Fruit fly (Drosophila melanogaster) whole organism, embryonic: Measurements from ENCODE around the gene CG10038.

ENCODE experiments used
- Bdp1 ChIP-seq: fragments of 200-800 bp; sonication (Bioruptor generic); optimal IDR thresholded peaks from 3 replicates; lab custom pipeline; 2016; ENCODE audit warnings: missing biosample characterization, missing genetic modification characterization
- CG10267 ChIP-seq: fragments of 200-800 bp; sonication (Bioruptor generic); optimal IDR thresholded peaks from 2 replicates; lab custom pipeline; 2018; ENCODE audit warnings: missing biosample characterization, mild to moderate bottlenecking, missing genetic modification characterization, moderate library complexity
- CG15269 ChIP-seq: fragments of 200-800 bp; sonication (Bioruptor generic); optimal IDR thresholded peaks from 2 replicates; lab custom pipeline; 2018; ENCODE audit warnings: missing biosample characterization, mild to moderate bottlenecking, missing genetic modification characterization, moderate library complexity
- CG1603 ChIP-seq: fragments of 200-800 bp; sonication (Bioruptor generic); optimal IDR thresholded peaks from 2 replicates; lab custom pipeline; 2019; ENCODE audit warnings: missing biosample characterization, mild to moderate bottlenecking, missing genetic modification characterization, moderate library complexity
- CG1647 ChIP-seq: fragments of 200-800 bp; sonication (Bioruptor generic); optimal IDR thresholded peaks from 3 replicates; lab custom pipeline; 2016; ENCODE audit warnings: missing biosample characterization, missing genetic modification characterization
- CG16815 ChIP-seq: fragments of 200-800 bp; sonication (Bioruptor generic); optimal IDR thresholded peaks from 3 replicates; lab custom pipeline; 2017; ENCODE audit warnings: missing biosample characterization, mild to moderate bottlenecking, missing genetic modification characterization
- CG2875 ChIP-seq: fragments of 200-800 bp; sonication (Bioruptor generic); optimal IDR thresholded peaks from 2 replicates; lab custom pipeline; 2017; ENCODE audit warnings: missing biosample characterization, mild to moderate bottlenecking, missing genetic modification characterization, missing genetic modification reagents
- CG30020 ChIP-seq: fragments of 200-800 bp; optimal IDR thresholded peaks from 2 replicates; lab custom pipeline; 2019; ENCODE audit warnings: missing biosample characterization, mild to moderate bottlenecking, missing genetic modification characterization, moderate library complexity
- CG4424 ChIP-seq: fragments of 200-800 bp; sonication (Bioruptor generic); optimal IDR thresholded peaks from 3 replicates; lab custom pipeline; 2016; ENCODE audit warnings: missing biosample characterization, missing genetic modification characterization
- CG6254 ChIP-seq: fragments of 200-800 bp; sonication (Bioruptor generic); optimal IDR thresholded peaks from 3 replicates; lab custom pipeline; 2017; ENCODE audit warnings: mild to moderate bottlenecking, missing biosample characterization, missing genetic modification reagents, missing genetic modification characterization
- CG6765 ChIP-seq: fragments of 200-800 bp; sonication (Bioruptor generic); optimal IDR thresholded peaks from 3 replicates; lab custom pipeline; 2017; ENCODE audit warnings: missing biosample characterization, mild to moderate bottlenecking, missing genetic modification characterization
- CG7357 ChIP-seq: fragments of 200-800 bp; sonication (Bioruptor generic); IDR thresholded peaks from 3 replicates; pipeline ENCODE4 v1.3.6; 2022; ENCODE audit warnings: missing biosample characterization, missing genetic modification characterization
- CG7745 ChIP-seq: fragments of 200-800 bp; sonication (Bioruptor generic); optimal IDR thresholded peaks from 2 replicates; lab custom pipeline; 2018; ENCODE audit warnings: missing biosample characterization, mild to moderate bottlenecking, missing genetic modification characterization, moderate library complexity
- CG8924 ChIP-seq: fragments of 200-800 bp; optimal IDR thresholded peaks from 3 replicates; lab custom pipeline; 2019; ENCODE audit warnings: missing biosample characterization, mild to moderate bottlenecking, missing genetic modification characterization, moderate library complexity
- CG9727 ChIP-seq: fragments of 200-800 bp; sonication (Bioruptor generic); optimal IDR thresholded peaks from 3 replicates; lab custom pipeline; 2017; ENCODE audit warnings: missing biosample characterization, mild to moderate bottlenecking, missing genetic modification characterization
- Chrac-16 ChIP-seq: fragments of 200-800 bp; sonication (Bioruptor generic); optimal IDR thresholded peaks from 3 replicates; lab custom pipeline; 2016; ENCODE audit warnings: missing biosample characterization, missing genetic modification characterization
- D19A ChIP-seq: fragments of 200-800 bp; optimal IDR thresholded peaks from 3 replicates; lab custom pipeline; 2019; ENCODE audit warnings: missing biosample characterization, mild to moderate bottlenecking, missing genetic modification characterization, moderate library complexity
- Dip2 ChIP-seq: fragments of 200-800 bp; sonication (Bioruptor generic); IDR thresholded peaks from 2 replicates; pipeline ENCODE4 v1.3.6; 2022; ENCODE audit warnings: missing biosample characterization, missing genetic modification characterization
- Hand ChIP-seq: fragments of 200-800 bp; sonication (Bioruptor generic); optimal IDR thresholded peaks from 2 replicates; lab custom pipeline; 2017; ENCODE audit warnings: mild to moderate bottlenecking, missing biosample characterization, missing genetic modification reagents, missing genetic modification characterization
- Hey ChIP-seq: fragments of 200-800 bp; sonication (Bioruptor generic); optimal IDR thresholded peaks from 3 replicates; lab custom pipeline; 2018; ENCODE audit warnings: missing biosample characterization, mild to moderate bottlenecking, missing genetic modification characterization
- HmgD ChIP-seq: fragments of 200-800 bp; sonication (Bioruptor generic); optimal IDR thresholded peaks from 3 replicates; lab custom pipeline; 2016; ENCODE audit warnings: missing biosample characterization, missing genetic modification characterization
- HmgZ ChIP-seq: fragments of 200-800 bp; sonication (Bioruptor generic); optimal IDR thresholded peaks from 2 replicates; lab custom pipeline; 2018; ENCODE audit warnings: missing biosample characterization, mild to moderate bottlenecking, missing genetic modification characterization
- Lim3 ChIP-seq: fragments of 200-800 bp; sonication (Bioruptor generic); IDR thresholded peaks from 2 replicates; pipeline ENCODE4 v1.3.6; 2022; ENCODE audit warnings: missing biosample characterization, missing genetic modification characterization
- Lpt ChIP-seq: fragments of >200 bp; optimal IDR thresholded peaks from 2 replicates; lab custom pipeline; 2018; ENCODE audit warnings: missing biosample characterization, missing genetic modification characterization
- NK7.1 ChIP-seq: fragments of 200-800 bp; sonication (Bioruptor generic); optimal IDR thresholded peaks from 3 replicates; lab custom pipeline; 2016; ENCODE audit warnings: missing biosample characterization, missing genetic modification characterization
- Oaz ChIP-seq: fragments of 200-800 bp; sonication (Bioruptor generic); IDR thresholded peaks from 2 replicates; pipeline ENCODE4 v1.3.6; 2022; ENCODE audit warnings: missing biosample characterization, missing genetic modification characterization
- Sox102F ChIP-seq: fragments of 200-800 bp; sonication (Bioruptor generic); optimal IDR thresholded peaks from 2 replicates; lab custom pipeline; 2018; ENCODE audit warnings: missing biosample characterization, mild to moderate bottlenecking, missing genetic modification characterization, moderate library complexity
- Stat92E ChIP-seq, 3 experiments: fragments of >200 bp in 2 of 3; fragments of 200-800 bp in 1 of 3; sonication (Bioruptor generic) in 1 of 3; optimal IDR thresholded peaks; 2 replicates each; lab custom pipeline; 2017 to 2019; ENCODE audit warnings: missing biosample characterization in 3 of 3, missing genetic modification characterization in 3 of 3, mild to moderate bottlenecking in 1 of 3, moderate library complexity in 1 of 3
- Xbp1 ChIP-seq: fragments of 200-800 bp; sonication (Bioruptor generic); optimal IDR thresholded peaks from 3 replicates; lab custom pipeline; 2016; ENCODE audit warnings: missing biosample characterization, mild to moderate bottlenecking, missing genetic modification characterization
- ac ChIP-seq: fragments of 200-800 bp; sonication (Bioruptor generic); optimal IDR thresholded peaks from 3 replicates; lab custom pipeline; 2017; ENCODE audit warnings: missing biosample characterization, mild to moderate bottlenecking, missing genetic modification characterization
- ara ChIP-seq: fragments of 200-800 bp; sonication (Bioruptor generic); IDR thresholded peaks from 2 replicates; pipeline ENCODE4 v1.3.6; 2022; ENCODE audit warnings: missing biosample characterization, missing genetic modification characterization
- bowl ChIP-seq: fragments of 200-800 bp; sonication (Bioruptor generic); IDR thresholded peaks from 2 replicates; pipeline ENCODE4 v1.3.6; 2022; ENCODE audit warnings: missing biosample characterization, missing genetic modification characterization
- bsh ChIP-seq, 2 experiments: fragments of 200-800 bp; sonication (Bioruptor generic); optimal IDR thresholded peaks; 2 replicates each; lab custom pipeline; 2017 to 2018; ENCODE audit warnings: mild to moderate bottlenecking in 2 of 2, missing biosample characterization in 2 of 2, missing genetic modification characterization in 2 of 2, moderate library complexity in 1 of 2
- cas ChIP-seq: fragments of 200-800 bp; sonication (Bioruptor generic); IDR thresholded peaks from 2 replicates; pipeline ENCODE4 v1.3.6; 2022; ENCODE audit warnings: missing biosample characterization, missing genetic modification characterization
- chinmo ChIP-seq: fragments of 200-800 bp; sonication (Bioruptor generic); IDR thresholded peaks from 4 replicates; pipeline ENCODE4 v1.3.6; 2022; ENCODE audit warnings: missing biosample characterization, missing genetic modification characterization; ENCODE audit not compliant: partially characterized antibody
- esg ChIP-seq: fragments of 200-800 bp; sonication (Bioruptor generic); conservative IDR thresholded peaks from 2 replicates; pipeline ENCODE4 v1.3.6; 2022; ENCODE audit warnings: missing biosample characterization, missing genetic modification characterization
- eve ChIP-seq, 2 experiments: fragments of >200 bp; optimal IDR thresholded peaks; 2 replicates each; lab custom pipeline; 2017; ENCODE audit warnings: missing biosample characterization in 2 of 2, missing genetic modification characterization in 2 of 2
- ewg ChIP-seq: fragments of 200-800 bp; sonication (Bioruptor generic); optimal IDR thresholded peaks from 3 replicates; lab custom pipeline; 2017; ENCODE audit warnings: mild to moderate bottlenecking, missing biosample characterization, missing genetic modification reagents, missing genetic modification characterization
- fru ChIP-seq: fragments of >200 bp; optimal IDR thresholded peaks from 2 replicates; lab custom pipeline; 2017
- gce ChIP-seq: fragments of 200-800 bp; sonication (Bioruptor generic); IDR thresholded peaks from 3 replicates; pipeline ENCODE4 v1.3.6; 2022; ENCODE audit warnings: missing biosample characterization, missing genetic modification characterization
- gem ChIP-seq: fragments of 200-800 bp; sonication (Bioruptor generic); optimal IDR thresholded peaks from 2 replicates; lab custom pipeline; 2019; ENCODE audit warnings: missing biosample characterization, mild to moderate bottlenecking, missing genetic modification characterization, moderate library complexity
- grau ChIP-seq: fragments of 200-800 bp; optimal IDR thresholded peaks from 3 replicates; lab custom pipeline; 2019; ENCODE audit warnings: missing biosample characterization, mild to moderate bottlenecking, missing genetic modification characterization, moderate library complexity
- hb ChIP-seq: fragments of 200-800 bp; sonication (Bioruptor generic); IDR thresholded peaks from 3 replicates; pipeline ENCODE4 v1.3.6; 2022; ENCODE audit warnings: missing biosample characterization, missing genetic modification characterization; ENCODE audit not compliant: partially characterized antibody
- otp ChIP-seq: fragments of 200-800 bp; sonication (Bioruptor generic); IDR thresholded peaks from 3 replicates; pipeline ENCODE4, ENCODE4 v1.3.6; 2022; ENCODE audit warnings: missing biosample characterization, missing genetic modification characterization
- pfk ChIP-seq: fragments of 200-800 bp; sonication (Bioruptor generic); optimal IDR thresholded peaks from 2 replicates; lab custom pipeline; 2018; ENCODE audit warnings: missing biosample characterization, mild to moderate bottlenecking, missing genetic modification characterization, moderate library complexity
- pnt ChIP-seq: fragments of 200-800 bp; sonication (Bioruptor generic); optimal IDR thresholded peaks from 3 replicates; lab custom pipeline; 2016; ENCODE audit warnings: missing biosample characterization, missing genetic modification characterization
- pros ChIP-seq: fragments of 200-800 bp; sonication (Bioruptor generic); optimal IDR thresholded peaks from 3 replicates; lab custom pipeline; 2019; ENCODE audit warnings: missing biosample characterization, mild to moderate bottlenecking, missing genetic modification characterization, moderate library complexity
- scrt ChIP-seq: fragments of 200-800 bp; sonication (Bioruptor generic); optimal IDR thresholded peaks from 2 replicates; lab custom pipeline; 2018; ENCODE audit warnings: missing biosample characterization, mild to moderate bottlenecking, missing genetic modification characterization, moderate library complexity
- tin ChIP-seq: fragments of 200-800 bp; sonication (Bioruptor generic); optimal IDR thresholded peaks from 3 replicates; lab custom pipeline; 2016; ENCODE audit warnings: missing biosample characterization, missing genetic modification characterization
- tio ChIP-seq: fragments of 200-800 bp; sonication (Bioruptor generic); optimal IDR thresholded peaks from 2 replicates; lab custom pipeline; 2017; ENCODE audit warnings: missing biosample characterization, missing genetic modification characterization, inconsistent platforms
- zen ChIP-seq: fragments of 200-800 bp; sonication (Bioruptor generic); optimal IDR thresholded peaks from 3 replicates; lab custom pipeline; 2018; ENCODE audit warnings: missing biosample characterization, mild to moderate bottlenecking, missing genetic modification characterization, moderate library complexity

CG10038 gene

DNA sequence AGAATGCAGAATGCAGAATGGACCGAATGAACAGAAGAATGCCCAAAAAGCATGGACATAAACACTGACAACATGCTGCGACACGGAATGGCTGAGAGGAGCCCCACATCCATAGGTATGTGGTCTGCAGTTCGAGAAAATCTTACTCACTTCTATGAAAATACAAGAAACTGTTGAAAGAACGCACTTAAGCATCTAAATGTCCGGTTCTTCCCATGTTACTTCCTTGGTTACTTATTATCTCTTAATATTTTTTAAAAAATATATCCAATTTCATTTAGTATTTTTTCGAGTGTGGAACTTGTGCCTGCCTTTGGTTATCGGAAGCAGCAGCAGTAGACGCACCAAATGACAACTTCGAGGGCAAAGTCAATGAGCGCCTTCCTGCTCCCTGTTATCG, 36.2 kb downstream of the CG10038 start (continued):
- TF ChIP-seq Oaz (GFP tag; lab: Robert Waterston, UW) (no peak), ac (GFP tag; lab: Kevin White, UChicago) (peak; percentile 2), CG1603 (tag; lab: Kevin White, UChicago) (peak; percentile 9), gce (GFP tag; lab: Robert Waterston, UW) (no peak), Lpt (GFP tag; lab: Kevin White, UChicago) (no peak), CG15269 (no peak), hb (GFP tag; lab: Robert Waterston, UW) (no peak), ewg (GFP tag; lab: Kevin White, UChicago) (peak; percentile 6), pfk (GFP tag; lab: Kevin White, UChicago) (no peak), HmgD (GFP tag; lab: Kevin White, UChicago) (no peak), bowl (GFP tag; lab: Robert Waterston, UW) (no peak), otp (GFP tag; lab: Robert Waterston, UW) (0 out of 3 replicates have a peak, but pooled peaks have one; percentile 40), gem (peak; percentile 63), pnt (peak; percentile 19), tio (GFP tag; lab: Kevin White, UChicago) (peak; percentile 15), NK7.1 (no peak), eve (GFP tag; optimal IDR thresholded peaks at IDR 0.05; lab: Kevin White, UChicago) (no peak), scrt (GFP tag; lab: Kevin White, UChicago) (no peak), Hey (no peak), CG1647 (GFP tag; lab: Kevin White, UChicago) (no peak), Lim3 (GFP tag; lab: Robert Waterston, UW) (no peak), Xbp1 (GFP tag; lab: Kevin White, UChicago) (peak; percentile 16), CG7357 (GFP tag; lab: Robert Waterston, UW) (no peak), chinmo (GFP tag; lab: Robert Waterston, UW) (no peak), zen (tag; lab: Kevin White, UChicago) (peak; percentile 18), Hand (GFP tag; lab: Kevin White, UChicago) (no peak), CG4424 (GFP tag; lab: Kevin White, UChicago) (no peak), ara (GFP tag; lab: Robert Waterston, UW) (no peak), CG16815 (GFP tag; lab: Kevin White, UChicago) (no peak), CG7745 (tag; lab: Kevin White, UChicago) (no peak), HmgZ (tag; lab: Kevin White, UChicago) (no peak), CG2875 (GFP tag; lab: Kevin White, UChicago) (peak; percentile 7), cas (GFP tag; lab: Robert Waterston, UW) (no peak), D19A (tag; lab: Kevin White, UChicago) (no peak), Sox102F (GFP tag; lab: Kevin White, UChicago) (peak; percentile 18), CG10267 (tag; lab: Kevin White, UChicago) (peak; percentile 12), CG9727 (GFP tag; lab: Kevin White, UChicago) (peak; percentile 46), esg (GFP tag; lab: Robert Waterston, UW) (no peak), tin (GFP tag; lab: Kevin White, UChicago) (peak; percentile 24), CG8924 (peak; percentile 10), CG6765 (GFP tag; lab: Kevin White, UChicago) (no peak), Chrac-16 (GFP tag; lab: Kevin White, UChicago) (peak; percentile 10), CG30020 (tag; lab: Kevin White, UChicago) (no peak), Stat92E (GFP tag; optimal IDR thresholded peaks at IDR 0.05; lab: Kevin White, UChicago) (no peak), grau (tag; lab: Kevin White, UChicago) (no peak), Bdp1 (GFP tag; lab: Kevin White, UChicago) (no peak), bsh (GFP tag; optimal IDR thresholded peaks at IDR 0.05; lab: Kevin White, UChicago) (peak in 1 of 2 experiments; percentile 65), CG6254 (GFP tag; lab: Kevin White, UChicago) (no peak), fru (lab: Kevin White, UChicago) (no peak), Dip2 (GFP tag; lab: Robert Waterston, UW) (no peak), pros (GFP tag; lab: Kevin White, UChicago) (no peak)
